Worm (Caenorhabditis elegans) whole organism, L1 larva: ENCODE results near the gene W02D7.6.

ENCODE experiments used
- aha-1 ChIP-seq: fragments of 150-350 bp; optimal IDR thresholded peaks from 2 replicates; lab custom pipeline; 2014; ENCODE audit warnings: missing biosample characterization, missing genetic modification characterization
- ama-1 ChIP-seq: fragments of 150-350 bp; optimal IDR thresholded peaks from 2 replicates; lab custom pipeline; 2014
- ces-1 ChIP-seq: fragments of 150-350 bp; optimal IDR thresholded peaks from 2 replicates; lab custom pipeline; 2014; ENCODE audit warnings: missing biosample characterization, missing genetic modification reagents, missing genetic modification characterization
- egl-27 ChIP-seq, 2 experiments: fragments of 150-350 bp in 1 of 2; sonication (generic microtip); optimal IDR thresholded peaks; 3 replicates each; lab custom pipeline; 2017 to 2018; ENCODE audit warnings: missing biosample characterization in 2 of 2, missing genetic modification characterization in 2 of 2, missing genetic modification reagents in 2 of 2
- isw-1 ChIP-seq: fragments of 200-800 bp; sonication (Bioruptor generic); IDR thresholded peaks from 2 replicates; pipeline ENCODE4 v1.3.6; 2022; ENCODE audit warnings: missing genetic modification characterization, missing compliant biosample characterization
- lin-13 ChIP-seq: fragments of 150-350 bp; optimal IDR thresholded peaks from 2 replicates; lab custom pipeline; 2014; ENCODE audit warnings: missing biosample characterization, missing genetic modification reagents, missing genetic modification characterization
- lsy-2 ChIP-seq, 2 experiments: fragments of 150-350 bp; optimal IDR thresholded peaks; 2 replicates each; lab custom pipeline; 2014; ENCODE audit warnings: missing biosample characterization in 2 of 2, missing genetic modification characterization in 2 of 2
- nhr-12 ChIP-seq: sonication (generic microtip); optimal IDR thresholded peaks from 2 replicates; lab custom pipeline; 2017; ENCODE audit warnings: missing biosample characterization, missing genetic modification characterization
- nhr-28 ChIP-seq: fragments of 150-350 bp; optimal IDR thresholded peaks from 2 replicates; lab custom pipeline; 2014; ENCODE audit warnings: missing biosample characterization, missing genetic modification characterization
- pqm-1 ChIP-seq: sonication (generic microtip); optimal IDR thresholded peaks from 3 replicates; lab custom pipeline; 2017; ENCODE audit warnings: missing biosample characterization, missing genetic modification characterization
- rnt-1 ChIP-seq: sonication (generic microtip); optimal IDR thresholded peaks from 2 replicates; lab custom pipeline; 2016; ENCODE audit warnings: mild to moderate bottlenecking, missing genetic modification characterization, moderate library complexity, missing compliant biosample characterization
- snpc-4 ChIP-seq: fragments of 150-350 bp; optimal IDR thresholded peaks from 2 replicates; lab custom pipeline; 2014; ENCODE audit warnings: missing biosample characterization, missing genetic modification characterization
- sptf-1 ChIP-seq: fragments of 150-350 bp; optimal IDR thresholded peaks from 2 replicates; lab custom pipeline; 2014; ENCODE audit warnings: missing biosample characterization, missing genetic modification characterization
- unc-62 ChIP-seq: fragments of 150-350 bp; optimal IDR thresholded peaks from 2 replicates; lab custom pipeline; 2014; ENCODE audit warnings: missing biosample characterization, missing genetic modification reagents, missing genetic modification characterization

- TF ChIP-seq nhr-12 (tag; lab: Kevin White, UChicago) (no peak), lsy-2 (tag; optimal IDR thresholded peaks at IDR 0.05; lab: Kevin White, UChicago) (no peak), ces-1 (no peak), rnt-1 (tag; lab: Kevin White, UChicago) (no peak), pqm-1 (no peak), aha-1 (tag; lab: Kevin White, UChicago) (no peak), ama-1 (lab: Kevin White, UChicago) (no peak), nhr-28 (tag; lab: Kevin White, UChicago) (no peak), unc-62 (GFP tag; lab: Kevin White, UChicago) (no peak), lin-13 (no peak), isw-1 (GFP tag; lab: Robert Waterston, UW) (no peak), snpc-4 (tag; lab: Kevin White, UChicago) (no peak), egl-27 (tag; optimal IDR thresholded peaks at IDR 0.05; lab: Kevin White, UChicago) (no peak), sptf-1 (no peak)
Observed at ce11 chrV:8306366-8306765, 5.1 kb upstream of the W02D7.6 start, which contains the start of gene W02D7.8.
